Worm (Caenorhabditis elegans) whole organism, L4/young adult: Measurements from ENCODE around the gene athp-2.

ENCODE experiments used
- dao-5 ChIP-seq: sonication (generic microtip); optimal IDR thresholded peaks from 2 replicates; lab custom pipeline; 2016; ENCODE audit warnings: missing genotype, missing genetic modification characterization, moderate library complexity, missing compliant biosample characterization
- him-1 ChIP-seq: sonication (generic microtip); optimal IDR thresholded peaks from 2 replicates; lab custom pipeline; 2016; ENCODE audit warnings: missing genotype, missing genetic modification reagents, missing genetic modification characterization, missing compliant biosample characterization

ce11 chrII:4367923-4368322 is 27.9 kb downstream of the athp-2 start, which contains the start of gene try-9:
- TF ChIP-seq him-1 (tag; lab: Kevin White, UChicago) (no peak), dao-5 (tag; lab: Kevin White, UChicago) (no peak)
